Worm (Caenorhabditis elegans): Measurements from ENCODE around the gene R03D7.8.

- TF ChIP-seq ama-1 (optimal IDR thresholded peaks at IDR 0.05) = no peak
- no peak for TF ChIP-seq sea-1 (GFP tag; conservative IDR thresholded peaks at IDR 0.05)
- no peak for TF ChIP-seq ets-7 (tag; optimal IDR thresholded peaks at IDR 0.05)
- no peak for TF ChIP-seq hmbx-1 (tag; optimal IDR thresholded peaks at IDR 0.05)
- no peak for TF ChIP-seq flt-1 (GFP tag; IDR thresholded peaks at IDR 0.05)
- no peak for TF ChIP-seq tbx-37 (GFP tag; conservative IDR thresholded peaks at IDR 0.05)
- no peak for TF ChIP-seq aly-1 (tag; optimal IDR thresholded peaks at IDR 0.05)
- TF ChIP-seq ceh-13 (GFP tag; optimal IDR thresholded peaks at IDR 0.05) = no peak
- no peak for TF ChIP-seq tbx-11 (GFP tag; IDR thresholded peaks at IDR 0.05)
- TF ChIP-seq tra-4 (tag; optimal IDR thresholded peaks at IDR 0.05) = no peak
- no peak for TF ChIP-seq pes-1 (GFP tag; IDR thresholded peaks at IDR 0.05)
Measured at ce11 chrII:10947317-10947716, 9.4 kb downstream of the R03D7.8 start, which contains the start of the genes tceb-3 and gskl-1.

All from whole organism, early embryonic.